Fruit fly (Drosophila melanogaster) whole organism, pupa: ENCODE measurements around the gene nmo.

Source experiments
- CG10348 ChIP-seq: fragments of 200-800 bp; sonication (Bioruptor generic); IDR thresholded peaks from 2 replicates; pipeline ENCODE4 v1.3.6; 2022; ENCODE audit warnings: missing biosample characterization, missing genetic modification characterization
- CG14655 ChIP-seq: fragments of 200-800 bp; sonication (Bioruptor generic); optimal IDR thresholded peaks from 3 replicates; lab custom pipeline; 2017; ENCODE audit warnings: mild to moderate bottlenecking, missing biosample characterization, missing genetic modification reagents, missing genetic modification characterization
- CG15710 ChIP-seq: fragments of 200-800 bp; sonication (Bioruptor generic); optimal IDR thresholded peaks from 2 replicates; lab custom pipeline; 2018; ENCODE audit warnings: missing biosample characterization, mild to moderate bottlenecking, missing genetic modification characterization, moderate library complexity
- CG17806 ChIP-seq: fragments of 200-800 bp; sonication (Bioruptor generic); optimal IDR thresholded peaks from 2 replicates; lab custom pipeline; 2018; ENCODE audit warnings: missing biosample characterization, mild to moderate bottlenecking, missing genetic modification characterization, moderate library complexity
- D1 ChIP-seq: fragments of 200-800 bp; sonication (Bioruptor generic); optimal IDR thresholded peaks from 2 replicates; lab custom pipeline; 2018; ENCODE audit warnings: missing biosample characterization, mild to moderate bottlenecking, missing genetic modification characterization, moderate library complexity
- EcR ChIP-seq: fragments of 200-800 bp; sonication (Bioruptor generic); optimal IDR thresholded peaks from 3 replicates; lab custom pipeline; 2019; ENCODE audit warnings: missing biosample characterization, missing genetic modification characterization, mild to moderate bottlenecking, moderate library complexity, missing genetic modification reagents
- Pif1A ChIP-seq: fragments of 200-800 bp; sonication (Bioruptor generic); optimal IDR thresholded peaks from 3 replicates; lab custom pipeline; 2016; ENCODE audit warnings: missing biosample characterization, missing genetic modification characterization
- Snoo ChIP-seq: fragments of 200-800 bp; sonication (Bioruptor generic); optimal IDR thresholded peaks from 3 replicates; lab custom pipeline; 2017; ENCODE audit warnings: missing biosample characterization, mild to moderate bottlenecking, missing genetic modification characterization, inconsistent platforms
- gl ChIP-seq: fragments of 200-800 bp; sonication (Bioruptor generic); optimal IDR thresholded peaks from 2 replicates; lab custom pipeline; 2018; ENCODE audit warnings: missing biosample characterization, mild to moderate bottlenecking, missing genetic modification characterization
- rn ChIP-seq: fragments of 200-800 bp; sonication (Bioruptor generic); IDR thresholded peaks from 2 replicates; pipeline ENCODE4 v1.3.6; 2022; ENCODE audit warnings: missing biosample characterization, missing genetic modification characterization

DNA sequence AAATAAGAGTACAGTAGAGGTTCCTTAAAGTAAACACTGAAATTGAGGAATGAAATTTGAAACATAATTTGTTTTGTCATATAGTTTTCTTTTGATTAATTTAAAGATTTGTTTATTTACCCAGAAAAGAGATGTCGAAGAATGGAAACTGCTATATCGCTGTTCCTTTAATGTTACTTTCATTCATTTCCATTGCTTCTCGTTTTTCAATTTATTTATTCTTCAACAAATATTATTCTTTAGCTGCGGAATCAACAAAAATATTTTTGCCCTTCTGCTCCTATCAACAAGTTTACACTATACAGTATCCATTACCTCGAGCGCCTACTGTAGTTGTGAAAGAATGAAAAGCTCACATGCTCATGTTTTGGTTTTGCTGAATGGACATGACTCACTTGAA is 97.3 kb downstream of the nmo start:
- TF ChIP-seq CG14655 (GFP tag; lab: Kevin White, UChicago): peak; percentile 24
- peak; percentile 28 for TF ChIP-seq CG17806 (tag; lab: Kevin White, UChicago)
- TF ChIP-seq gl (tag; lab: Kevin White, UChicago): no peak
- no peak for TF ChIP-seq EcR (GFP tag; lab: Kevin White, UChicago)
- TF ChIP-seq CG10348 (GFP tag; lab: Robert Waterston, UW): no peak
- no peak for TF ChIP-seq D1 (tag; lab: Kevin White, UChicago)
- no peak for TF ChIP-seq rn
- TF ChIP-seq Snoo: no peak
- TF ChIP-seq CG15710 (tag; lab: Kevin White, UChicago): peak; percentile 21
- TF ChIP-seq Pif1A (GFP tag; lab: Kevin White, UChicago): peak; percentile 16
